Worm (Caenorhabditis elegans): ENCODE data around the gene C15F1.8.
A peak's percentile ranks its signal among the peaks of the same experiment; 100 is the strongest.

Gene C15F1.8

ce11 chrII:6934729-6935128, 42.9 kb downstream of the C15F1.8 start:
- no peak for TF ChIP-seq duxl-1 (tag; optimal IDR thresholded peaks at IDR 0.05; ENCODE audit: poor library complexity)
- peak; percentile 54 for TF ChIP-seq ceh-28 (tag; optimal IDR thresholded peaks at IDR 0.05)
- peak in 1 of 2 experiments; percentile 8 for TF ChIP-seq daf-16 (GFP tag; optimal IDR thresholded peaks at IDR 0.05)
- no peak for TF ChIP-seq daf-16 (tag; optimal IDR thresholded peaks at IDR 0.05)

- TF ChIP-seq ceh-62 (tag; optimal IDR thresholded peaks at IDR 0.05) (no peak), unc-130 (GFP tag; optimal IDR thresholded peaks at IDR 0.05) (no peak), unc-62 (GFP tag; optimal IDR thresholded peaks at IDR 0.05 in 1 of 2) (peak in 1 of 2 experiments; percentile 37), unc-62 (tag; optimal IDR thresholded peaks at IDR 0.05) (no peak), daf-16 (GFP tag; optimal IDR thresholded peaks at IDR 0.05) (no peak), daf-16 (tag; optimal IDR thresholded peaks at IDR 0.05) (peak; percentile 40), hif-1 (tag; optimal IDR thresholded peaks at IDR 0.05) (no peak), ceh-28 (tag; optimal IDR thresholded peaks at IDR 0.05) (peak; percentile 64)
Measured at ce11 chrII:6932978-6933377, 44.7 kb downstream of the C15F1.8 start.

ce11 chrII:6930072-6930471, 47.6 kb downstream of the C15F1.8 start:
- TF ChIP-seq lsy-2 (tag; optimal IDR thresholded peaks at IDR 0.05): peak in 1 of 2 experiments; percentile 20
- TF ChIP-seq zip-11 (GFP tag; IDR thresholded peaks at IDR 0.05): no peak
- peak; percentile 19 for TF ChIP-seq hlh-11 (tag; optimal IDR thresholded peaks at IDR 0.05)

ce11 chrII:6928416-6928815, 49.2 kb downstream of the C15F1.8 start, which contains the start of gene flcn-1:
Gene flcn-1 (plus strand): TSS chrII:6928763.
- TF ChIP-seq aly-2 (tag; optimal IDR thresholded peaks at IDR 0.05): no peak
- peak; percentile 44 for TF ChIP-seq mes-2 (tag; optimal IDR thresholded peaks at IDR 0.05; ENCODE audit: poor library complexity, severe bottlenecking)
- TF ChIP-seq mdl-1 (tag; optimal IDR thresholded peaks at IDR 0.05): peak in 1 of 2 experiments; percentile 34
- TF ChIP-seq rbr-2 (tag; optimal IDR thresholded peaks at IDR 0.05): peak; percentile 16
- TF ChIP-seq nhr-28 (tag; optimal IDR thresholded peaks at IDR 0.05): peak; percentile 33
- no peak for TF ChIP-seq skn-1 (tag; optimal IDR thresholded peaks at IDR 0.05)
- no peak for TF ChIP-seq pha-4 (GFP tag; IDR thresholded peaks at IDR 0.05)
- TF ChIP-seq pha-4 (tag; optimal IDR thresholded peaks at IDR 0.05): peak; percentile 38
- TF ChIP-seq hlh-11 (tag; optimal IDR thresholded peaks at IDR 0.05): peak; percentile 61
- no peak for TF ChIP-seq snpc-4 (tag; optimal IDR thresholded peaks at IDR 0.05)
- no peak for TF ChIP-seq daf-16 (GFP tag; optimal IDR thresholded peaks at IDR 0.05)
- TF ChIP-seq daf-16 (tag; optimal IDR thresholded peaks at IDR 0.05): peak; percentile 41
- peak in 1 of 2 experiments; percentile 50 for TF ChIP-seq unc-62 (GFP tag; optimal IDR thresholded peaks at IDR 0.05 in 1 of 2)
- TF ChIP-seq unc-62 (tag; optimal IDR thresholded peaks at IDR 0.05): no peak
- TF ChIP-seq tra-1 (GFP tag; IDR thresholded peaks at IDR 0.05): no peak
- TF ChIP-seq nhr-11 (tag; optimal IDR thresholded peaks at IDR 0.05): no peak
- TF ChIP-seq dmd-6 (GFP tag; IDR thresholded peaks at IDR 0.05): 0 out of 2 replicates have a peak, but pooled peaks have one; percentile 28
- TF ChIP-seq T20F7.1 (GFP tag; optimal IDR thresholded peaks at IDR 0.05): no peak
- no peak for TF ChIP-seq ztf-11 (tag; optimal IDR thresholded peaks at IDR 0.05)
- TF ChIP-seq hlh-30 (tag; optimal IDR thresholded peaks at IDR 0.05; ENCODE audit: insufficient read depth): peak; percentile 96
- TF ChIP-seq duxl-1 (tag; optimal IDR thresholded peaks at IDR 0.05; ENCODE audit: poor library complexity): no peak
- peak; percentile 51 for TF ChIP-seq ztf-7 (tag; optimal IDR thresholded peaks at IDR 0.05)
- TF ChIP-seq dve-1 (tag; optimal IDR thresholded peaks at IDR 0.05; ENCODE audit: insufficient read depth): peak; percentile 56
- TF ChIP-seq dmd-8 (GFP tag; IDR thresholded peaks at IDR 0.05): no peak
- TF ChIP-seq mep-1 (tag; optimal IDR thresholded peaks at IDR 0.05): peak; percentile 57
- TF ChIP-seq hmg-1.1 (GFP tag; IDR thresholded peaks at IDR 0.05): no peak
- peak in 1 of 2 experiments; percentile 70 for TF ChIP-seq lsy-2 (tag; optimal IDR thresholded peaks at IDR 0.05)
- TF ChIP-seq unc-39 (tag; optimal IDR thresholded peaks at IDR 0.05): no peak
- TF ChIP-seq lin-1 (GFP tag; IDR thresholded peaks at IDR 0.05): 0 out of 2 replicates have a peak, but pooled peaks have one; percentile 13
- TF ChIP-seq cey-2 (tag; optimal IDR thresholded peaks at IDR 0.05; ENCODE audit: borderline replicate concordance, insufficient read depth): no peak
- TF ChIP-seq F26F4.8 (GFP tag; conservative IDR thresholded peaks at IDR 0.05): no peak
- TF ChIP-seq fos-1 (tag; optimal IDR thresholded peaks at IDR 0.05): no peak
